Worm (Caenorhabditis elegans): Measurements from ENCODE around the gene T26A8.4.

The T26A8.4 gene

DNA sequence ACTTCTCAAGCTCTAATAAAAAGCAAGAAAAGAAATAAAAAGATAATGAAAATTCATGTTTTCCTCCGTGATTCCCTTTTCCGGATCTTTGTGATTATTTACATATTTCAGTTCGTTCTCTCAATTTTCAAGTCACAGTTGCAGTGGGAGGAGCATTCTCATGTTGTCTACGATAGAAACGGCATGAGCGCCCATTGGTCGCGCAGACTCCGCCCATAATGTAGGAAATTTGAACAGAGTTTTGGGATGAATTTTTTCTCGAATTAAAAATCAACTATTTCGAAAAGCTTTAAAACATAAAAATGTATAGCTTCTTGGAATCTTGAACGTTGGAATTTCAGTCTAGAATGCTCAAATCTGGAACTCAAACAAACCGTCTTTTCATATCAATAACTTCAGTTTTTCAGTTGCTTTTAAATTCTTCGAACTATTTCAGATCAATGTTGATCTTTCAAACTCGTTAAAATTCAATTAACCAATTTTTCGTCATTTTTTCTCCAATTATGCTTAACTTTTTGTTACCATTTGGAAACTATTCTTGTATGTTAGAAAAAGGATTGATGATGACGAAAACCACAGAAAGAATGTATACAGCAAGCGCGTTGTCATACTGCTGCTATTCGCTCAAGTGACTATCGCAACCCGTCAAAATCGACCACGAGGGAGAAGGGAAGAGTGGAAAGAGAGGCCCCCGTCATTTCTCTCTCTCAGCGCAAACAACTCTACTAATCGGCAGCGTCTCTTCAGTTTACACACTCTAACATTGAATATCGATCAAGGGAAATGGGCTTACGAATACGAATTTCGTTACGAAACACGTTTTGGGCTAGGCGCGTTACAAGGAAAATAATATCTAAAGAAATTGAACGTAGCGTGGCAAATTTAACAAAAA, 880 bp downstream of the T26A8.4 start (continued):
- TF ChIP-seq F52B5.7 (tag; optimal IDR thresholded peaks at IDR 0.05) (no peak), snpc-1.3 (tag; optimal IDR thresholded peaks at IDR 0.05; ENCODE audit: insufficient read depth) (peak; percentile 5), lin-54 (GFP tag; optimal IDR thresholded peaks at IDR 0.05) (peak; percentile 68), lag-1 (GFP tag; IDR thresholded peaks at IDR 0.05) (no peak), atf-7 (tag; optimal IDR thresholded peaks at IDR 0.05) (peak; percentile 14), mes-4 (tag; optimal IDR thresholded peaks at IDR 0.05) (no peak), T07F8.4 (tag; optimal IDR thresholded peaks at IDR 0.05) (no peak), attf-3 (GFP tag; conservative IDR thresholded peaks at IDR 0.05) (0 out of 2 replicates have a peak, but pooled peaks have one; percentile 10), B0035.1 (tag; optimal IDR thresholded peaks at IDR 0.05) (no peak), bed-2 (GFP tag; IDR thresholded peaks at IDR 0.05) (no peak), hmg-1.2 (GFP tag; IDR thresholded peaks at IDR 0.05) (peak; percentile 62), ceh-27 (GFP tag; optimal IDR thresholded peaks at IDR 0.05) (peak; percentile 36), aptf-2 (GFP tag; conservative IDR thresholded peaks at IDR 0.05) (no peak), madf-6 (GFP tag; IDR thresholded peaks at IDR 0.05) (peak; percentile 56), rcor-1 (GFP tag; IDR thresholded peaks at IDR 0.05) (peak; percentile 64), madf-10 (tag; optimal IDR thresholded peaks at IDR 0.05) (peak; percentile 8), C06A6.2 (GFP tag; conservative IDR thresholded peaks at IDR 0.05) (peak; percentile 10; the same call in 1 of the 2 replicates), ceh-79 (tag; optimal IDR thresholded peaks at IDR 0.05) (no peak), nfya-2 (GFP tag; IDR thresholded peaks at IDR 0.05) (no peak), egl-44 (GFP tag; IDR thresholded peaks at IDR 0.05) (peak; percentile 87; the same call in 1 of the 2 replicates), repo-1 (tag; optimal IDR thresholded peaks at IDR 0.05) (no peak), let-526 (GFP tag; IDR thresholded peaks at IDR 0.05) (peak; percentile 62; the same call in 1 of the 2 replicates), ztf-22 (GFP tag; optimal IDR thresholded peaks at IDR 0.05) (peak; percentile 0), hlh-26 (GFP tag; conservative IDR thresholded peaks at IDR 0.05) (no peak), hmg-20 (GFP tag; IDR thresholded peaks at IDR 0.05) (peak; percentile 77), sptf-2 (GFP tag; optimal IDR thresholded peaks at IDR 0.05) (no peak), aptf-3 (GFP tag; IDR thresholded peaks at IDR 0.05) (no peak), nhr-90 (tag; optimal IDR thresholded peaks at IDR 0.05) (peak; percentile 31), B0261.1 (tag; optimal IDR thresholded peaks at IDR 0.05) (no peak), ztf-6 (GFP tag; IDR thresholded peaks at IDR 0.05) (no peak; the same call in 1 of the 2 replicates), F39B2.1 (GFP tag; IDR thresholded peaks at IDR 0.05) (0 out of 2 replicates have a peak, but pooled peaks have one; percentile 34), lsl-1 (GFP tag; optimal IDR thresholded peaks at IDR 0.05) (no peak), egrh-3 (GFP tag; IDR thresholded peaks at IDR 0.05) (no peak), efl-1 (GFP tag; optimal IDR thresholded peaks at IDR 0.05) (no peak), lin-40 (tag; optimal IDR thresholded peaks at IDR 0.05) (peak; percentile 41), nhr-120 (GFP tag; IDR thresholded peaks at IDR 0.05) (no peak), hrde-1 (tag; optimal IDR thresholded peaks at IDR 0.05; ENCODE audit: borderline replicate concordance) (no peak), mxl-1 (tag; optimal IDR thresholded peaks at IDR 0.05) (no peak), ztf-18 (tag; optimal IDR thresholded peaks at IDR 0.05) (no peak), ekl-4 (GFP tag; IDR thresholded peaks at IDR 0.05) (peak; percentile 43; the same call in 1 of the 2 replicates), K12H6.12 (tag; optimal IDR thresholded peaks at IDR 0.05) (peak; percentile 15), nhr-80 (tag; optimal IDR thresholded peaks at IDR 0.05) (peak; percentile 52), ama-1 (optimal IDR thresholded peaks at IDR 0.05) (peak; percentile 90), ama-1 (GFP tag; optimal IDR thresholded peaks at IDR 0.05) (peak; percentile 17 to 82), tbp1 (GFP tag; optimal IDR thresholded peaks at IDR 0.05) (peak; percentile 54), F22D6.2 (tag; optimal IDR thresholded peaks at IDR 0.05) (peak; percentile 12), hsf-1 (GFP tag; IDR thresholded peaks at IDR 0.05) (0 out of 2 replicates have a peak, but pooled peaks have one; percentile 39), F57C9.4 (tag; optimal IDR thresholded peaks at IDR 0.05) (peak; percentile 52)
